Fruit fly (Drosophila melanogaster) whole organism, prepupa: ENCODE data around the gene CG13894.

Experiments
- Blimp-1 ChIP-seq: fragments of 200-800 bp; sonication (Bioruptor generic); optimal IDR thresholded peaks from 3 replicates; lab custom pipeline; 2017; ENCODE audit warnings: missing biosample characterization, missing genetic modification characterization, mild to moderate bottlenecking, moderate library complexity, missing genetic modification reagents
- CG10669 ChIP-seq: fragments of 200-800 bp; sonication (Bioruptor generic); optimal IDR thresholded peaks from 3 replicates; lab custom pipeline; 2018; ENCODE audit warnings: missing biosample characterization, mild to moderate bottlenecking, missing genetic modification characterization, moderate library complexity
- CG11294 ChIP-seq: fragments of 200-800 bp; sonication (Bioruptor generic); IDR thresholded peaks from 2 replicates; pipeline ENCODE4 v1.3.6; 2022; ENCODE audit warnings: missing biosample characterization, missing genetic modification characterization
- CG11762 ChIP-seq: fragments of 200-800 bp; sonication (Bioruptor generic); optimal IDR thresholded peaks from 3 replicates; lab custom pipeline; 2016; ENCODE audit warnings: missing biosample characterization, missing genetic modification characterization; ENCODE audit not compliant: insufficient read depth
- CG15336 ChIP-seq: fragments of 200-800 bp; sonication (Bioruptor generic); IDR thresholded peaks from 2 replicates; pipeline ENCODE4 v1.3.6; 2022; ENCODE audit warnings: missing biosample characterization, missing genetic modification characterization
- CG1621 ChIP-seq: fragments of 200-800 bp; sonication (Bioruptor generic); optimal IDR thresholded peaks from 3 replicates; lab custom pipeline; 2018; ENCODE audit warnings: missing biosample characterization, mild to moderate bottlenecking, missing genetic modification characterization
- CG16779 ChIP-seq: fragments of 200-800 bp; sonication (Bioruptor generic); optimal IDR thresholded peaks from 3 replicates; lab custom pipeline; 2017; ENCODE audit warnings: missing biosample characterization, mild to moderate bottlenecking, missing genetic modification characterization
- CG3032 ChIP-seq: fragments of 200-800 bp; optimal IDR thresholded peaks from 2 replicates; lab custom pipeline; 2019; ENCODE audit warnings: missing biosample characterization, mild to moderate bottlenecking, missing genetic modification characterization, moderate library complexity
- CG31627 ChIP-seq: fragments of 200-800 bp; sonication (Bioruptor generic); optimal IDR thresholded peaks from 3 replicates; lab custom pipeline; 2016; ENCODE audit warnings: missing biosample characterization, missing genetic modification characterization
- CG32006 ChIP-seq: fragments of 200-800 bp; sonication (Bioruptor generic); optimal IDR thresholded peaks from 3 replicates; lab custom pipeline; 2017; ENCODE audit warnings: missing biosample characterization, mild to moderate bottlenecking, missing genetic modification characterization
- CG34406 ChIP-seq: fragments of 200-800 bp; sonication (Bioruptor generic); optimal IDR thresholded peaks from 3 replicates; lab custom pipeline; 2016; ENCODE audit warnings: missing biosample characterization, missing genetic modification characterization
- CG3919 ChIP-seq: fragments of 200-800 bp; sonication (Bioruptor generic); optimal IDR thresholded peaks from 3 replicates; lab custom pipeline; 2016; ENCODE audit warnings: missing biosample characterization, missing genetic modification characterization
- CG6163 ChIP-seq: fragments of 200-800 bp; sonication (Bioruptor generic); IDR thresholded peaks from 3 replicates; pipeline ENCODE4 v1.3.6; 2022; ENCODE audit warnings: missing biosample characterization, missing genetic modification characterization
- CG6276 ChIP-seq: fragments of 200-800 bp; sonication (Bioruptor generic); optimal IDR thresholded peaks from 2 replicates; lab custom pipeline; 2017; ENCODE audit warnings: missing biosample characterization, mild to moderate bottlenecking, missing genetic modification characterization
- CG6792 ChIP-seq: fragments of 200-800 bp; sonication (Bioruptor generic); optimal IDR thresholded peaks from 3 replicates; lab custom pipeline; 2016; ENCODE audit warnings: missing biosample characterization, missing genetic modification characterization
- CG6808 ChIP-seq: fragments of 200-800 bp; sonication (Bioruptor generic); optimal IDR thresholded peaks from 3 replicates; lab custom pipeline; 2017; ENCODE audit warnings: missing biosample characterization, missing genetic modification characterization, mild to moderate bottlenecking, moderate library complexity, missing genetic modification reagents
- CG6854 ChIP-seq: fragments of 200-800 bp; sonication (Bioruptor generic); optimal IDR thresholded peaks from 2 replicates; lab custom pipeline; 2017; ENCODE audit warnings: missing biosample characterization, mild to moderate bottlenecking, missing genetic modification characterization
- CG7368 ChIP-seq: fragments of 200-800 bp; sonication (Bioruptor generic); optimal IDR thresholded peaks from 3 replicates; lab custom pipeline; 2016; ENCODE audit warnings: missing biosample characterization, missing genetic modification characterization
- CG8119 ChIP-seq: fragments of 200-800 bp; sonication (Bioruptor generic); IDR thresholded peaks from 3 replicates; pipeline ENCODE4 v1.3.6; 2022; ENCODE audit warnings: missing biosample characterization, missing genetic modification characterization
- CG8632 ChIP-seq: fragments of 200-800 bp; sonication (Bioruptor generic); optimal IDR thresholded peaks from 3 replicates; lab custom pipeline; 2016; ENCODE audit warnings: missing biosample characterization, missing genetic modification characterization
- CG9139 ChIP-seq: fragments of 200-800 bp; sonication (Bioruptor generic); optimal IDR thresholded peaks from 3 replicates; lab custom pipeline; 2017; ENCODE audit warnings: missing biosample characterization, mild to moderate bottlenecking, missing genetic modification characterization
- Eip75B ChIP-seq: fragments of 200-800 bp; sonication (Bioruptor generic); optimal IDR thresholded peaks from 3 replicates; lab custom pipeline; 2016; ENCODE audit warnings: missing biosample characterization, missing genetic modification characterization
- Eip78C ChIP-seq: fragments of 200-800 bp; sonication (Bioruptor generic); peaks from one replicate; lab custom pipeline; 2016; ENCODE audit warnings: missing biosample characterization, missing genetic modification characterization
- Eip93F ChIP-seq: fragments of 200-800 bp; sonication (Bioruptor generic); optimal IDR thresholded peaks from 2 replicates; lab custom pipeline; 2016; ENCODE audit warnings: missing biosample characterization, mild to moderate bottlenecking, missing genetic modification characterization
- Ets21C ChIP-seq: fragments of 200-800 bp; sonication (Bioruptor generic); optimal IDR thresholded peaks from 3 replicates; lab custom pipeline; 2016; ENCODE audit warnings: missing biosample characterization, missing genetic modification characterization
- Ets96B ChIP-seq: fragments of 200-800 bp; optimal IDR thresholded peaks from 2 replicates; lab custom pipeline; 2019; ENCODE audit warnings: missing biosample characterization, mild to moderate bottlenecking, missing genetic modification characterization, moderate library complexity
- Gug ChIP-seq: fragments of 200-800 bp; sonication (Bioruptor generic); IDR thresholded peaks from 2 replicates; pipeline ENCODE4 v1.3.6; 2022; ENCODE audit warnings: missing biosample characterization, missing genetic modification characterization
- Hr38 ChIP-seq: sonication (Bioruptor generic); optimal IDR thresholded peaks from 2 replicates; lab custom pipeline; 2016; ENCODE audit warnings: missing biosample characterization, missing genetic modification characterization
- Hr39 ChIP-seq: fragments of 200-800 bp; sonication (Bioruptor generic); optimal IDR thresholded peaks from 2 replicates; lab custom pipeline; 2016; ENCODE audit warnings: missing biosample characterization, missing genetic modification characterization
- Hr4 ChIP-seq: fragments of 200-800 bp; sonication (Bioruptor generic); optimal IDR thresholded peaks from 3 replicates; lab custom pipeline; 2016; ENCODE audit warnings: missing biosample characterization, missing genetic modification characterization
- Met ChIP-seq: fragments of 200-800 bp; sonication (Bioruptor generic); optimal IDR thresholded peaks from 3 replicates; lab custom pipeline; 2016; ENCODE audit warnings: missing biosample characterization, missing genetic modification characterization
- OdsH ChIP-seq: fragments of 200-800 bp; sonication (Bioruptor generic); optimal IDR thresholded peaks from 3 replicates; lab custom pipeline; 2016; ENCODE audit warnings: missing biosample characterization, missing genetic modification characterization
- Smox ChIP-seq: fragments of 200-800 bp; sonication (Bioruptor generic); optimal IDR thresholded peaks from 3 replicates; lab custom pipeline; 2016; ENCODE audit warnings: missing biosample characterization, missing genetic modification characterization
- Sox102F ChIP-seq: fragments of 200-800 bp; sonication (Bioruptor generic); optimal IDR thresholded peaks from 2 replicates; lab custom pipeline; 2016; ENCODE audit warnings: missing biosample characterization, mild to moderate bottlenecking, missing genetic modification characterization
- Sox14 ChIP-seq: fragments of 200-800 bp; sonication (Bioruptor generic); optimal IDR thresholded peaks from 3 replicates; lab custom pipeline; 2016; ENCODE audit warnings: missing biosample characterization, missing genetic modification characterization
- Sox15 ChIP-seq: fragments of 200-800 bp; sonication (Bioruptor generic); optimal IDR thresholded peaks from 3 replicates; lab custom pipeline; 2016; ENCODE audit warnings: missing biosample characterization, missing genetic modification characterization
- achi ChIP-seq: fragments of 200-800 bp; sonication (Bioruptor generic); optimal IDR thresholded peaks from 3 replicates; lab custom pipeline; 2016; ENCODE audit warnings: missing biosample characterization, missing genetic modification characterization
- acj6 ChIP-seq: fragments of 200-800 bp; sonication (Bioruptor generic); optimal IDR thresholded peaks from 3 replicates; lab custom pipeline; 2016; ENCODE audit warnings: missing biosample characterization, missing genetic modification characterization
- dac ChIP-seq: fragments of 200-800 bp; sonication (Bioruptor generic); optimal IDR thresholded peaks from 2 replicates; lab custom pipeline; 2017; ENCODE audit warnings: missing biosample characterization, mild to moderate bottlenecking, missing genetic modification characterization
- eg ChIP-seq: fragments of 200-800 bp; sonication (Bioruptor generic); IDR thresholded peaks from 3 replicates; pipeline ENCODE4 v1.3.6; 2022; ENCODE audit warnings: missing biosample characterization, missing genetic modification characterization
- fd59A ChIP-seq: fragments of 200-800 bp; sonication (Bioruptor generic); optimal IDR thresholded peaks from 2 replicates; lab custom pipeline; 2017; ENCODE audit warnings: missing biosample characterization, mild to moderate bottlenecking, missing genetic modification characterization, missing genetic modification reagents
- fd85E ChIP-seq: fragments of 200-800 bp; sonication (Bioruptor generic); optimal IDR thresholded peaks from 3 replicates; lab custom pipeline; 2016; ENCODE audit warnings: missing biosample characterization, missing genetic modification characterization
- fkh ChIP-seq: fragments of 200-800 bp; sonication (Bioruptor generic); optimal IDR thresholded peaks from 3 replicates; lab custom pipeline; 2017; ENCODE audit warnings: missing biosample characterization, mild to moderate bottlenecking, missing genetic modification characterization, moderate library complexity
- net ChIP-seq: fragments of 200-800 bp; sonication (Bioruptor generic); optimal IDR thresholded peaks from 3 replicates; lab custom pipeline; 2016; ENCODE audit warnings: missing biosample characterization, missing genetic modification characterization
- spab ChIP-seq: fragments of 200-800 bp; sonication (Bioruptor generic); optimal IDR thresholded peaks from 2 replicates; lab custom pipeline; 2017; ENCODE audit warnings: missing biosample characterization, mild to moderate bottlenecking, missing genetic modification characterization, missing genetic modification reagents
- ss ChIP-seq, 2 experiments: fragments of 200-800 bp; sonication (Bioruptor generic); optimal IDR thresholded peaks; 2 replicates in 1 of 2; 3 replicates in 1 of 2; lab custom pipeline; 2017 to 2018; ENCODE audit warnings: mild to moderate bottlenecking in 2 of 2, missing biosample characterization in 2 of 2, missing genetic modification characterization in 2 of 2, moderate library complexity in 1 of 2
- svp ChIP-seq: fragments of 200-800 bp; sonication (Bioruptor generic); peaks from one replicate; lab custom pipeline; 2016; ENCODE audit warnings: missing biosample characterization, missing genetic modification characterization
- topi ChIP-seq: fragments of 200-800 bp; sonication (Bioruptor generic); optimal IDR thresholded peaks from 3 replicates; lab custom pipeline; 2016; ENCODE audit warnings: missing biosample characterization, missing genetic modification characterization
- vri ChIP-seq: fragments of 200-800 bp; sonication (Bioruptor generic); optimal IDR thresholded peaks from 3 replicates; lab custom pipeline; 2016; ENCODE audit warnings: missing biosample characterization, mild to moderate bottlenecking, missing genetic modification characterization

The CG13894 gene

dm6 chr3L:721863-722262 lies 22.9 kb upstream of the CG13894 start:
- no peak for TF ChIP-seq acj6 (GFP tag; lab: Kevin White, UChicago)
- TF ChIP-seq Hr4 (GFP tag; lab: Kevin White, UChicago) = peak; percentile 30
- TF ChIP-seq CG10669 (GFP tag; lab: Kevin White, UChicago) = no peak
- TF ChIP-seq CG15336 (GFP tag; lab: Robert Waterston, UW) = peak; percentile 52
- peak; percentile 25; the same call in 1 of the 2 replicates for TF ChIP-seq Gug (GFP tag; lab: Robert Waterston, UW)
- TF ChIP-seq CG6792 (GFP tag; lab: Kevin White, UChicago) = no peak
- peak in 1 of 2 experiments; percentile 80 for TF ChIP-seq ss (GFP tag; optimal IDR thresholded peaks at IDR 0.05; lab: Kevin White, UChicago)
- TF ChIP-seq CG8119 (GFP tag; lab: Robert Waterston, UW) = 0 out of 3 replicates have a peak, but pooled peaks have one; percentile 18
- no peak for TF ChIP-seq CG16779 (tag; lab: Kevin White, UChicago)
- peak; percentile 30 for TF ChIP-seq Eip78C (GFP tag; lab: Kevin White, UChicago)
- TF ChIP-seq CG11294 (GFP tag; lab: Robert Waterston, UW) = peak; percentile 32; the same call in 1 of the 2 replicates
- TF ChIP-seq CG6163 (GFP tag; lab: Robert Waterston, UW) = peak; percentile 69
- TF ChIP-seq Hr38 (GFP tag; lab: Kevin White, UChicago) = no peak
- peak; percentile 47; the same call in 1 of the 3 replicates for TF ChIP-seq eg (GFP tag; lab: Robert Waterston, UW)

- no peak for TF ChIP-seq Ets96B (tag; lab: Kevin White, UChicago)
- TF ChIP-seq ss (GFP tag; optimal IDR thresholded peaks at IDR 0.05; lab: Kevin White, UChicago) = no peak
- TF ChIP-seq fd59A = no peak
- TF ChIP-seq CG6854 = no peak
- peak; percentile 21 for TF ChIP-seq Sox14 (GFP tag; lab: Kevin White, UChicago)
- no peak for TF ChIP-seq vri
- TF ChIP-seq CG6808 (GFP tag; lab: Kevin White, UChicago) = no peak
- no peak for TF ChIP-seq CG34406 (GFP tag; lab: Kevin White, UChicago)
- TF ChIP-seq Smox (GFP tag; lab: Kevin White, UChicago) = no peak
- no peak for TF ChIP-seq topi (GFP tag; lab: Kevin White, UChicago)
- no peak for TF ChIP-seq svp (GFP tag; lab: Kevin White, UChicago)
- peak; percentile 83 for TF ChIP-seq CG8119 (GFP tag; lab: Robert Waterston, UW)
- peak; percentile 59 for TF ChIP-seq achi (GFP tag; lab: Kevin White, UChicago)
- no peak for TF ChIP-seq Sox15
- no peak for TF ChIP-seq CG9139 (GFP tag; lab: Kevin White, UChicago)
- TF ChIP-seq CG8632 (GFP tag; lab: Kevin White, UChicago) = no peak
- TF ChIP-seq Blimp-1 = no peak
- no peak for TF ChIP-seq spab (GFP tag; lab: Kevin White, UChicago)
- TF ChIP-seq CG1621 (tag; lab: Kevin White, UChicago) = no peak
- TF ChIP-seq fkh (GFP tag; lab: Kevin White, UChicago) = no peak
- TF ChIP-seq Sox102F (GFP tag; lab: Kevin White, UChicago) = no peak
- TF ChIP-seq eg (GFP tag; lab: Robert Waterston, UW) = peak; percentile 83
- TF ChIP-seq Ets21C (GFP tag; lab: Kevin White, UChicago) = no peak
- peak; percentile 82 for TF ChIP-seq CG32006 (GFP tag; lab: Kevin White, UChicago)
- peak; percentile 41 for TF ChIP-seq CG3919 (GFP tag; lab: Kevin White, UChicago)
- peak; percentile 38 for TF ChIP-seq Eip78C (GFP tag; lab: Kevin White, UChicago)
- TF ChIP-seq fd85E (GFP tag; lab: Kevin White, UChicago) = no peak
- peak; percentile 83; the same call in 2 of the 3 replicates for TF ChIP-seq CG6163 (GFP tag; lab: Robert Waterston, UW)
- TF ChIP-seq Eip93F (GFP tag; lab: Kevin White, UChicago) = no peak
- TF ChIP-seq CG6276 (GFP tag; lab: Kevin White, UChicago) = peak; percentile 39
- TF ChIP-seq dac = peak; percentile 56
- no peak for TF ChIP-seq net (GFP tag; lab: Kevin White, UChicago)
- peak; percentile 65 for TF ChIP-seq CG11294 (GFP tag; lab: Robert Waterston, UW)
- TF ChIP-seq CG31627 (GFP tag; lab: Kevin White, UChicago) = no peak
- TF ChIP-seq OdsH = peak; percentile 40
- no peak for TF ChIP-seq Hr39
- TF ChIP-seq CG7368 (GFP tag; lab: Kevin White, UChicago) = no peak
- TF ChIP-seq CG10669 (GFP tag; lab: Kevin White, UChicago) = no peak
- no peak for TF ChIP-seq Hr38 (GFP tag; lab: Kevin White, UChicago)
- no peak for TF ChIP-seq CG11762
- peak; percentile 40 for TF ChIP-seq Eip75B (GFP tag; lab: Kevin White, UChicago)
- TF ChIP-seq Hr4 (GFP tag; lab: Kevin White, UChicago) = peak; percentile 47
- no peak for TF ChIP-seq CG3032 (tag; lab: Kevin White, UChicago)
- TF ChIP-seq Met (GFP tag; lab: Kevin White, UChicago) = no peak
Measured at dm6 chr3L:721026-721425, 22.1 kb upstream of the CG13894 start.
